Worm (Caenorhabditis elegans) whole organism, L2 larva: ENCODE measurements around the gene srh-217.

Experiments used
- ZK546.5 ChIP-seq: sonication (generic microtip); optimal IDR thresholded peaks from 2 replicates; lab custom pipeline; 2017; ENCODE audit warnings: missing biosample characterization, missing genetic modification characterization
- ama-1 ChIP-seq: fragments of 150-350 bp; optimal IDR thresholded peaks from 2 replicates; lab custom pipeline; 2018; ENCODE audit warnings: inconsistent platforms
- ceh-16 ChIP-seq: fragments of 150-350 bp; optimal IDR thresholded peaks from 2 replicates; lab custom pipeline; 2014; ENCODE audit warnings: missing biosample characterization, missing genetic modification characterization
- fos-1 ChIP-seq: fragments of 150-350 bp; optimal IDR thresholded peaks from 2 replicates; lab custom pipeline; 2014; ENCODE audit warnings: missing biosample characterization, missing genetic modification characterization
- lsy-2 ChIP-seq, 2 experiments: fragments of 150-350 bp in 1 of 2; sonication (generic microtip) in 1 of 2; optimal IDR thresholded peaks; 2 replicates each; lab custom pipeline; 2014 to 2017; ENCODE audit warnings: missing biosample characterization in 2 of 2, missing genetic modification characterization in 2 of 2
- mab-5 ChIP-seq: fragments of 150-350 bp; optimal IDR thresholded peaks from 2 replicates; lab custom pipeline; 2014; ENCODE audit warnings: missing biosample characterization, missing genetic modification characterization
- mdl-1 ChIP-seq, 2 experiments: fragments of 150-350 bp in 1 of 2; sonication (generic microtip) in 1 of 2; optimal IDR thresholded peaks; 2 replicates each; lab custom pipeline; 2017; ENCODE audit warnings: missing biosample characterization in 2 of 2, missing genetic modification characterization in 2 of 2
- sma-9 ChIP-seq, 2 experiments: fragments of 150-350 bp in 1 of 2; sonication (generic microtip) in 1 of 2; optimal IDR thresholded peaks; 2 replicates each; lab custom pipeline; 2014 to 2016; ENCODE audit warnings: missing genetic modification characterization in 2 of 2, mild to moderate bottlenecking in 1 of 2, missing biosample characterization in 1 of 2, missing compliant biosample characterization in 1 of 2, missing genetic modification reagents in 1 of 2, moderate library complexity in 1 of 2
- snpc-4 ChIP-seq: fragments of 150-350 bp; optimal IDR thresholded peaks from 2 replicates; lab custom pipeline; 2014; ENCODE audit warnings: missing biosample characterization, missing genetic modification characterization
- unc-62 ChIP-seq: fragments of 150-350 bp; optimal IDR thresholded peaks from 2 replicates; lab custom pipeline; 2014; ENCODE audit warnings: missing biosample characterization, missing genetic modification reagents, missing genetic modification characterization
- zag-1 ChIP-seq: fragments of 150-350 bp; optimal IDR thresholded peaks from 2 replicates; lab custom pipeline; 2014; ENCODE audit warnings: missing biosample characterization, missing genetic modification characterization
- ztf-11 ChIP-seq: sonication (generic microtip); optimal IDR thresholded peaks from 2 replicates; lab custom pipeline; 2017; ENCODE audit warnings: missing biosample characterization, missing genetic modification characterization

- TF ChIP-seq lsy-2 (tag; optimal IDR thresholded peaks at IDR 0.05; lab: Kevin White, UChicago) (no peak), mab-5 (tag; lab: Kevin White, UChicago) (no peak), snpc-4 (tag; lab: Kevin White, UChicago) (no peak), unc-62 (no peak), fos-1 (tag; lab: Kevin White, UChicago) (no peak), ama-1 (no peak), ZK546.5 (tag; lab: Kevin White, UChicago) (no peak), mdl-1 (tag; optimal IDR thresholded peaks at IDR 0.05; lab: Kevin White, UChicago) (no peak), sma-9 (GFP tag; optimal IDR thresholded peaks at IDR 0.05; lab: Kevin White, UChicago) (no peak), sma-9 (tag; optimal IDR thresholded peaks at IDR 0.05; lab: Kevin White, UChicago) (no peak), ceh-16 (tag; lab: Kevin White, UChicago) (no peak), zag-1 (tag; lab: Kevin White, UChicago) (no peak), ztf-11 (no peak)
Measured at ce11 chrV:20195451-20196036, at the start of gene srh-217, which contains the start of gene Y113G7B.28.
